Fruit fly (Drosophila melanogaster): ENCODE results near the gene Cp38.
A peak's percentile ranks its signal among the peaks of the same experiment; 100 is the strongest.

The Cp38 gene

dm6 chrX:8491452-8492046 lies 9.9 kb downstream of the Cp38 start:
- TF ChIP-seq Dp (GFP tag; optimal IDR thresholded peaks at IDR 0.05) = no peak
- peak; percentile 17 to 18 for TF ChIP-seq Pdp1 (GFP tag; optimal IDR thresholded peaks at IDR 0.05)
- TF ChIP-seq jumu (GFP tag; optimal IDR thresholded peaks at IDR 0.05) = no peak
- no peak for TF ChIP-seq HLHmδ (GFP tag; optimal IDR thresholded peaks at IDR 0.05)
- TF ChIP-seq row (GFP tag; IDR thresholded peaks at IDR 0.05) = 0 out of 3 replicates have a peak, but pooled peaks have one; percentile 32
- no peak for TF ChIP-seq Spps (tag; optimal IDR thresholded peaks at IDR 0.05)
- TF ChIP-seq CG32532 (GFP tag; IDR thresholded peaks at IDR 0.05) = peak; percentile 37; the same call in 1 of the 2 replicates
- no peak for TF ChIP-seq pho (GFP tag; optimal IDR thresholded peaks at IDR 0.05)
- peak; percentile 44 for TF ChIP-seq Antp (GFP tag; optimal IDR thresholded peaks at IDR 0.05)
- TF ChIP-seq CG15269 (tag; optimal IDR thresholded peaks at IDR 0.05) = peak; percentile 7
- peak; percentile 85 for TF ChIP-seq Med (GFP tag)
- TF ChIP-seq sisA (GFP tag; IDR thresholded peaks at IDR 0.05) = no peak
- no peak for TF ChIP-seq CG10321 (GFP tag; IDR thresholded peaks at IDR 0.05)
- TF ChIP-seq Ptx1 (GFP tag; IDR thresholded peaks at IDR 0.05) = peak; percentile 39; the same call in 1 of the 2 replicates
- no peak for TF ChIP-seq stc (GFP tag; IDR thresholded peaks at IDR 0.05)
- TF ChIP-seq lmd (GFP tag; IDR thresholded peaks at IDR 0.05) = no peak; the same call in 1 of the 2 replicates
- TF ChIP-seq Hr51 (GFP tag; optimal IDR thresholded peaks at IDR 0.05) = peak in 1 of 2 experiments; percentile 46
- peak; percentile 23 for TF ChIP-seq CG17359 (tag; optimal IDR thresholded peaks at IDR 0.05)
- TF ChIP-seq CG2712 (tag; optimal IDR thresholded peaks at IDR 0.05) = peak; percentile 16
- peak; percentile 5 for TF ChIP-seq CG12155 (GFP tag; optimal IDR thresholded peaks at IDR 0.05)
- peak; percentile 98 for TF ChIP-seq CG15073 (GFP tag; optimal IDR thresholded peaks at IDR 0.05)
- TF ChIP-seq exex (tag; optimal IDR thresholded peaks at IDR 0.05) = no peak
- peak; percentile 13 for TF ChIP-seq CG18599 (GFP tag; optimal IDR thresholded peaks at IDR 0.05)
- TF ChIP-seq PHDP (tag; optimal IDR thresholded peaks at IDR 0.05) = peak; percentile 10
- TF ChIP-seq CG2120 (GFP tag; optimal IDR thresholded peaks at IDR 0.05) = peak; percentile 36
- TF ChIP-seq NfI (GFP tag; optimal IDR thresholded peaks at IDR 0.05) = no peak
- TF ChIP-seq CG10209 (GFP tag; optimal IDR thresholded peaks at IDR 0.05) = peak; percentile 11
- TF ChIP-seq Ets65A (GFP tag) = peak; percentile 91
- TF ChIP-seq Sox100B (GFP tag; optimal IDR thresholded peaks at IDR 0.05) = peak; percentile 17
- peak; percentile 31 to 35 for TF ChIP-seq dpn (GFP tag; optimal IDR thresholded peaks at IDR 0.05)
- peak; percentile 28 for TF ChIP-seq CG4820 (GFP tag; optimal IDR thresholded peaks at IDR 0.05)
- TF ChIP-seq CG30403 (GFP tag; optimal IDR thresholded peaks at IDR 0.05) = peak; percentile 47
- no peak for TF ChIP-seq zen2 (GFP tag; IDR thresholded peaks at IDR 0.05; ENCODE audit: partially characterized antibody)
- peak; percentile 30 for TF ChIP-seq Sox102F (GFP tag; optimal IDR thresholded peaks at IDR 0.05)
- no peak for TF ChIP-seq cwo (GFP tag; optimal IDR thresholded peaks at IDR 0.05)
- no peak for TF ChIP-seq Neu2 (GFP tag; optimal IDR thresholded peaks at IDR 0.05; ENCODE audit: borderline replicate concordance)
- TF ChIP-seq Atf-2 (GFP tag; optimal IDR thresholded peaks at IDR 0.05) = peak; percentile 28
- TF ChIP-seq CHES-1-like (GFP tag; optimal IDR thresholded peaks at IDR 0.05) = peak; percentile 28
- peak; percentile 31; the same call in 1 of the 2 replicates for TF ChIP-seq NFAT (GFP tag; IDR thresholded peaks at IDR 0.05)
- no peak for TF ChIP-seq fd102C (GFP tag; optimal IDR thresholded peaks at IDR 0.05)
- no peak for TF ChIP-seq CG9727 (GFP tag; optimal IDR thresholded peaks at IDR 0.05)
- no peak for TF ChIP-seq CG2889 (GFP tag; IDR thresholded peaks at IDR 0.05)
- peak; percentile 13 for TF ChIP-seq Meics (GFP tag; optimal IDR thresholded peaks at IDR 0.05)
- TF ChIP-seq CG1602 (GFP tag; optimal IDR thresholded peaks at IDR 0.05) = peak; percentile 6
- peak in 1 of 2 experiments; percentile 54 for TF ChIP-seq eve (GFP tag; optimal IDR thresholded peaks at IDR 0.05)
- peak; percentile 17 for TF ChIP-seq Myb (GFP tag; optimal IDR thresholded peaks at IDR 0.05)
- TF ChIP-seq kay (GFP tag; optimal IDR thresholded peaks at IDR 0.05) = no peak
- TF ChIP-seq CG8089 (GFP tag; optimal IDR thresholded peaks at IDR 0.05) = peak; percentile 30
- TF ChIP-seq Chrac-16 (GFP tag; optimal IDR thresholded peaks at IDR 0.05) = peak; percentile 4
- TF ChIP-seq insv (GFP tag; optimal IDR thresholded peaks at IDR 0.05) = no peak
